Worm (Caenorhabditis elegans) whole organism, dauer: ENCODE data around the gene jun-1.

Source experiments
- unc-62 ChIP-seq: sonication (generic microtip); optimal IDR thresholded peaks from 2 replicates; lab custom pipeline; 2017; ENCODE audit warnings: missing biosample characterization, missing genetic modification reagents, missing genetic modification characterization

The jun-1 gene

DNA sequence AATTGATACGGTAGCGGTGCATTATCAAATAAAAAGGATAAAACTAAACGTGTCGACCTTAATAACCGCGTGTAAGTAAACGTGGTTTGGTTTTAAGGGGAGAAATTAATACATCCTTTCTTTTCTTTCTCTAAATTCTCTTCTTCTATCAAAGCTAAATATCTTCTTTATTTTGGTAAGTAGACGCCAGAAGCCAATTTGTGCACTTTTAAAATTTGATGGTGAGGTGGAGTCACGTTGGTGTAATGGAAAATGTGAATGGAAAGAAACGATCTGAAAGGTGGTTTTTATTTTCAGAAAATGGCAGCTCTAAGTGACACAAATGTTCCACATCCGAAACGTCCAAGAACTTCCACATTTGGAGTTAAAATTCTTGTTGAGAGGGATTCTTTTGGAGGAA lies 12.2 kb upstream of the jun-1 start, which contains the start of gene T24H10.5:
T24H10.5 (plus strand) TSS at position 301 of the 400 bp plus-strand sequence.
- no peak for TF ChIP-seq unc-62 (GFP tag; lab: Kevin White, UChicago)

DNA sequence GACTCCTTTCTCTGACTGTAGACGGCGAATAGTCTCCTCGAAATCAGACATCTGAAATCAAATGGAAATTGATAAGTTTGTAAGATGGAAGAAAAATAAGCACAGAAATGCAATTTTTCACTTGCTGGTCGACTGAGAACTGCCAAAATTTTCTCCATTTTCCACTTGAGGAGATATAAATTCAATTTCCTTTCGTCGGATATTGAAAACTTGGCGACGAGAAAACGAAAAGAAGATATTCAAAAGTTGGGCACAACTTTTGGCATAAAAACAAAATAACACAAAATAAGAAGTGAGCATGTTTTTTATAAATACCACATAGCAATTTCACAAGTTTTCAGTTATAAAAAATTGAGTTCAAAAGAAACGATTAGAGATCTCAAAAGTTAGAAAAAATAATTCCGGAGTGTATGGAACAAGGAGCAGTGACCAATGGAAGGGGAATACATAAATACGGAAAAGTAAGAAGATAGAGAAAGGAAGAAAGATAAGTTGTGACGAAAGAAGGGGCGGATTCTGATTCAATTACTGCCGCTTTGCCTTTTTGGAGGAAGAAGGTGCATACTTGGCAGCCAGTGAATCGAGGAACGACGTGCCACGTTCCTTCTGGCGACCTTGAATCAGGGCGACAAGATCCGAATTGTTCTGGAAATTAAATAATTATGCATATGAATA lies 5.7 kb upstream of the jun-1 start, which contains the start of gene dyrb-1:
dyrb-1 (minus strand) TSS at position 51 of the 675 bp plus-strand sequence.
- TF ChIP-seq unc-62 (GFP tag; lab: Kevin White, UChicago): no peak

DNA sequence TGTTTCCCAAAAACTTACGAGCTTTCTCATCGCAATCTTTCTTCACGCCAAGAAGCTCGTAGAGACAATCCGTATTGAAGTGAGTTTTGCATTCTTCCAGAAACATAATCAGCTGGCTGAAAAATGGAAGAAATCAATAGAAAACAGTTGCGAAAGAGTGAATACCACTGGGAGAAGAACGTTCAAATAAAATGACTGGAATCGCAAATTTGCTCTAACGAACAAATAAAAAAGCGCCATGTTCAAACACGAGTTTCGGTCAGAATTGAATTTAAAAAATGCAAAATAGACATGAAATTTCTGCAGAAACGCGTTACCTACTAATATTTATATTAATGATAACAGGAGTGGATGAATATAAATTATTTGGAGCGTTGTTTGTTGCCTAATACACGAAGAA lies 4.5 kb upstream of the jun-1 start, which contains the start of gene dnj-23:
dnj-23 (minus strand) TSS at position 158 of the 400 bp plus-strand sequence.
- no peak for TF ChIP-seq unc-62 (GFP tag; lab: Kevin White, UChicago)

DNA sequence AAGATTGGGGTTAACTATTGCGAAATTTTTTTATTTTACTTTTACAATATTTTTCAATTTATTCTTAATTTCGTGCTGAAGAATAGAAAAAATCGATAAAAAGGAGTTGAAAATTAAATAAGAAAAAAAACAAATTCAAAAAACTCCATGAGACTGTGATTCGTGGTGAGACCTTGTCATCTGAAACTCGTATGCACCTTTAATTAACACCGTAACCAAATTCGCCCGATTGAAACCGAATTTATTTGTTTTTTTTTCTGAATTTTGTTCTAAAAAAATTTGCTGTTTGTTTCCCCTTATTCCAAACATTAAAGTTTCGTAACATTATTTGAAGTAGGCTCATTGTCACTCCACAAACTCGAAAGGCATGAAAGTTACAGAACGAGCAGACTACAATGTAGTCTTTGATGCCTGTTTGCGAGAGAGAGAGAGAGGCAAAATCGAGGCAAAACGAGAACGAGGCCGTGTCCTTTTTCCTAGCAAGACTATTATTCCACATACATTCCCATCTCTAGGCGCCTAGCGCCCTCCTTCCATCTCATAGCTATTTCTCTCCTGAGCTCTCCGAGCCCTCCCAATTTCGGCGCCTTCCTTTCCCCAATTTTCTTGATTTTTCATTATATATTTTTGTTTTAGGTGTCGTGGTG lies 3.9 kb upstream of the jun-1 start, which contains the start of gene T24H10.4:
T24H10.4 (plus strand) TSS at position 630 of the 647 bp plus-strand sequence.
- TF ChIP-seq unc-62 (GFP tag; lab: Kevin White, UChicago): no peak

DNA sequence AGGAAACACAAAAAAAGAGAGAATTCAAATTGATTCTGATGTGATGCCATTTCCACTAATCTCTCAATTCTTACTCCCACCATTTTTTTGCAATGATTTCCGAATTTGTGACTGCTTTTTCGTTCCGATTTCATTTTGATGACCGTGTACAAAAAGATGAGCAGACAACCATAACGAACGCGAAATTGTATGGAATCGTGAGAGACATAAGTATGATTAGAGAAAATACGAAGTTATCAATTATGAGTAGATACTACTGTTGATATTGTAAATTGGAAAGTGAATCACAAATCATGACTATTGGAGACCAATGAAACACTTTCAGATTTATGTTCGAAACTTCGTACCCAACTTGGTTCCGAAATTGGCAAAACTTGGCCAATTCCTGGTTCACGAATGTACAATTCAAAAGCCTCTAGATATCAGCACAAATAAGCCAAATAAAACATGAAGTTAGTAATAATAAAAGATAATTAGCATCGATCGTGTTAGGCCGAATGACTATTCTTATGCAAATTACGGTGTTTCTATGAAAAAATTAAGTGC lies 1.4 kb upstream of the jun-1 start:
- no peak for TF ChIP-seq unc-62 (GFP tag; lab: Kevin White, UChicago)

DNA sequence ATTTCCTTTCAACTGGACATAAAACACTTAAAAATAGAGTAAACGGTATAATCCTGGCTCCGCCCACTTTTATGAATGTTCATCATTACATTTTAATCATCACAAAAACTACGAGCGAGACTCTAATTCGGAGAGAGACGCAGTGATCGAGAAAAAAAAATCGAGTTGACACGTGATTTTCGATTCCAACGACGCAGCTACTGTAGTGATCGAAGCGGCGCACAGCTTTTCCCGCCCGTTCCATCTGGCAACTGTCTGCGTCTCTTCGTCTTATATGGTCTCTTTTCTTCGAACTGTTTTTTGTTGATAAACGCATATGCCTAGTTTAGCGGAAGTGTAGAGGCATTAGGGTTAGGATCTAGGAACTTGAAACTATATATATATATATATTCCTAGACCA lies 802 bp downstream of the jun-1 start:
- TF ChIP-seq unc-62 (GFP tag; lab: Kevin White, UChicago): no peak

DNA sequence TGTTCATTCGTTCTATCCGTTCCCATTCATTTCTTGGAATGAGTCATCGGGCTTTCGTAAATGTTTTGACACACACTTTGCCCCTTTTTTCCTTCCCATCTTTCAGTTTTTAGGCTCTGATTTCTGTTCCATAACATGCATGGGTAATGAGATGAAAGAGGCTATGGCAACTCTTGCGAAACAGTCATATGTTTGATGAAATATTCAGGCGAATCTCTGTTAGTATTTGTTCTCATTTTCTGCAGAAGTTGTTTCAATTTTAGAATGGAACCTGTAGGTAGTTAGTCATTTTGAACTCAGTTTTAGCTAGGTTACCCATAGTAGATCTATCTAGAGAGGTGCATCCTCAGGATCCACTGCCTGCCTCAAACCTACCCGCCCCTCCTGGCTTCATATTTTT lies 2.0 kb downstream of the jun-1 start:
- TF ChIP-seq unc-62 (GFP tag; lab: Kevin White, UChicago): no peak

DNA sequence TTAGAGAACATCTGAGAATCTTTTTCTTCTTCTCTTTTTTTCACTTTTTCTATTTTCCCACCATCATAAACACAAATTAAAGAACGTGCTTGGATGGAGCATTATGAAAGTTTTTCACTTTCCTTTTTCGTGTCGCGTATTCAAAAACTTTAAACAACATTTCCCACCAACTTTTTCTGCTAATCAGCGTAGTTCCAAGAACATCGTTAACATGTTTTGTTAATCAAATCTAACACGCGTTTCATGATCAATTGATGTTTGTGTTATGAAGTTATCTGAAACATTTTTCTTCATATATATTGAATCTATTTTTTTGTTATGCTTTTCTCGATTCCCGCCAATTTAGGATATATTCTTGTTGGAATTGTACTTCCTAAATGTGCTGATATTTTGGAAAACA lies 2.7 kb downstream of the jun-1 start:
- no peak for TF ChIP-seq unc-62 (GFP tag; lab: Kevin White, UChicago)

DNA sequence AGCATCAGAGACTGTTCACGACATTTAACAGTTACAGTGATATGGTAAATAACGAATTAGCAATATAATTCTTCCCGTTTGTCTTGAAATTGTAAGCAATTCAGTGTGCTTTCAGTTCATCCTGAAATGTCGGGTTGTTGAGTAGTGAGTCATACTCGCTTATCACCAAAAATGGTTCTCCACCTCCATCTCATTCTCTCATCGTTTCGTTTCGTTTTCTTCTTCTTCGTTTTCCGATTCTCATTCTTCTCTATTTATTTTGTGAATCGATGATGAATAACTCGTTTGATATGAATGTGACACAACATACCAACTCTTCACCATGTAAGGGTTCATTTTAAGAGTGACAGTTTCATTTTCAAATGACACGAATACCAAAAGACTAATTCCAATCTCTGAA lies 3.4 kb downstream of the jun-1 start:
- TF ChIP-seq unc-62 (GFP tag; lab: Kevin White, UChicago): no peak

DNA sequence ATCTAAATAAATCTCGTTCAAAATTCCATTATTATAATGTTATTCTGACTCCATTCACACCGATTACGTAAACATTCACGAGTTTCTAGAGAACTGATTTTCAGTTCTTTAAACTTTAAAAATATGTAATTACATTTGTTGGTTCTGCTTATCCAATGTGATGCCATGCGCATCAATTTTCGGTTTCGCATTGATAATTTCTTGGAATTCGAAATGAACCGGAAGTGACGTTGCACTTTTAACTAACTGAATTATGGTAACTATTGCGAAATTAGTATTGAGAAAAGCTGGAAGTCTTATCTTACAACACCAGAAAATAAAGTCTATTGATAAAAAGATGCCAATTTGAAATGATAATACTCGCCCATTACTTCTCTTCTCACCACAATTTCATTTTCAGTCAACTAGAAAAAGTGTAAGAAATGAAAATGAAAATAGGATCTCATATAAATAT lies 4.9 kb downstream of the jun-1 start:
- no peak for TF ChIP-seq unc-62 (GFP tag; lab: Kevin White, UChicago)

DNA sequence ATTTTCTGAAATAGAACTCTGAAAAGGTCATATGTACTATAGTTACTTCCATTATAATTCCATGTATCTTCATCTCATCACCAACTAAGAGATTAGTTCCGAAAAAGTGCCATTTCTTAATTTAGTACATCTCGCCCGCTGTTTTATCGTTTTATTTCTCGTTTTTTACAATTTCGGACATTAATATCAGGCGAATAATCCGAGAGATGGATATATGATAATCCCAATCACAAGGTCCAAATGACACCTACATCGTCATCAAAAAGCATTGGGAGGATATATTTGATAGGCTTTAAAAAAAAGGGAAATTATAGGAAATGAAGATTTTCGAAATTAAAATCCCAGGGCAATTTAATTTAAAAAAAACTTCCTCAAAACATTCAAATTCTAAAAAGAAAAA lies 7.4 kb downstream of the jun-1 start:
- no peak for TF ChIP-seq unc-62 (GFP tag; lab: Kevin White, UChicago)

DNA sequence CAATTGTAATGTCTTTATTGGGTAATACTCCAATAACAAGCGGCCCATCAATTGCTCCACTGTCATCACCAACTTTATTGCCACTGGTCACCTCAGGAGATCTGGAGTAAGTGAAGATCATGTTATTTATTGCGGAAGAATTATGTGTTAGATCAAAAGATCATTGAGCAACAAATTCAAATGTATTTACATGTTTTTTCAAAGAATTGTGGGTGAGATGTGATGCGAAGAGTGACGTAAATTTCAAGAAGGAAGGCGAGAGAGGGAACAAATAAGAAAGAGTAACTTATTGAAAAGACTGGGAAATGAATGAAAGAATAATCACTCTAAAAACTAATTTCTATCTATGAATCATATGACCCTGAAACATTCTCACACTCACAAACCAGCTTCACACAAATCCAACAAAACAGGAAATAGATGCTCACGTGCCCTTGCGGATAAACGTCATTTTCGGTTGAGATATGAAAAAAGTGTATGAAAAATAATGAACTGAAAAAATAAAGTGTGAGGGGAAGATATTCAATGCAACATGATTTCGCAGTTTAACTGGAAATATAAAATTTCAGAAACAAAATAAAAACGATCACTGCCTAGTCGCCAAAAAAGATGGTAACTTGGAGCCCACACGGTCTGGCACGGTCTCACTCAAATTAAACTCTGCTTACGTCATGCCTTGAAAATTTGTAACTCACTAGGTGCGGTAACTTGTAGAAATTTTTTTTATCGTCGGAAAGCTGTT lies 8.0 kb downstream of the jun-1 start:
- no peak for TF ChIP-seq unc-62 (GFP tag; lab: Kevin White, UChicago)

DNA sequence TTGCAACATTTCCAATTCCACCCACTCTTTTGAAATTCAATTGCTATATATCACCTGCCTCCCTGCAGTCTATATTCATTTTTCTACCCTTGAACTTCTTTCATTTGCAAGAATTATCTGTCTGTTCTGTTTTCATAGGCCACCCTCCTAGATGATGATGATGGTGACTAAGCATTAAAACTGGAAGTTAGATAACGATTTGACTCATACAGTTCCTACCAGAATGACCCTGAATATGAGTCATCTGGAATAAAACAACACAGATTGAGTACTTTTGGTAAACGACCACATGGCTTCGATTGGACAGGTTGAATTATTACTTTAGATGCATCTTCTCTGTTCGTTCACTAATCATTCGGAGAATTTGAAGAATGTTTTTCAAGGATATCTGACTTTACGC lies 11.4 kb downstream of the jun-1 start:
- TF ChIP-seq unc-62 (GFP tag; lab: Kevin White, UChicago): no peak

DNA sequence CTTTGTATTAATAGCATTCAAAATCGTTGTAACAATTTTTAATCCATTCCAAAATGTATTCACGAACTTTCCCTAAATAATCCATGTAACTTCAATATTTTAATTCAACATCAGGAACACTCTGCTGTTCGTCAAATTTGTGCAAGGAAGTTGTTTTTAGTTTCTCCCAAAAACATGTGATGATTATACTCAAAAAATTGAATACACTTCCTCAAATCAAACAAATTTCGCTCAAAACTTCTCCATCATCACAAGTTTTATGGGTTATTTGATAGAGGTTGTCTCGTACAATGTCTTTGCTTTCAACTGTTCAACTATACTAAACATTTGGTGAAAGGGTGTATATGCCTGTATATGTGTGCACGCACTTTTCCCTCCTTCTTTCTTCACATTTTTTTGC lies 12.1 kb downstream of the jun-1 start:
- TF ChIP-seq unc-62 (GFP tag; lab: Kevin White, UChicago): no peak

DNA sequence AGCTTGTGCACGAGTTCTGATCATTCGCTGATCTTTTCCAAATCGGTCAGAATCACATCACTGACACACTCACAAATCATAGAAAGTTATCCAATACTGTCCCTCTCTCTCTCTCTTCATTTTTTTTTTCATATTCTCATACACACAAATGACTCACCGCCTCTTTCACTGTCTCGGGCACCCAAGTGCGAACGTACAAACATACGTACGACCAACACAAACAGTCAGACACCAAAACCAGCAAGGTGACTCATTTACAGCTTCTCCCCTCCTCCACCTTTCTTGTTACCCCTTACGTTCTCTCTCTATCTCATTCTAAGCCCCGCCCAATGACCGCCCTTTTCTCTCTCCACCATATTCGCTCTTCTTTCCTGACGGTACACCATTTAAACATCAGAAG lies 14.0 kb downstream of the jun-1 start:
- TF ChIP-seq unc-62 (GFP tag; lab: Kevin White, UChicago): no peak

DNA sequence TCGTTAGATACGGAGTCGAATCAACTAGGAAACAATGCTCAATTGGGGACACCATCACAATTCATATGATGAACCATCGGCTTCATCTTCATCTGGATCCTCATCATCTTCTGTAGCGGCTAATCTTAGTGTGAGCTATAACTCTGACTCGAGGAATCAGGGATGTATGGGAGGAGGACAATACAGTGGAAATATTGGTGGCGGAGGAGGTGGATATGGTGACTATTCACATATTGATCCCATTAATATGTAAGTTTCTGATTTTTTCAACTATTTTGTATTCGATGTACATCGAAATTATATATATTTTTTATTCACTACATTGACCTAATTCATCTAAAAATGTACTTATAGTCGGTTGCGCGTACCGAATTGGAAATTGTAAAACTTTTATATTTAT lies 14.4 kb downstream of the jun-1 start:
- no peak for TF ChIP-seq unc-62 (GFP tag; lab: Kevin White, UChicago)
